Fruit fly (Drosophila melanogaster): ENCODE measurements around the gene Qsox2.

Gene Qsox2

dm6 chr3R:21922674-21923323, 9.3 kb downstream of the Qsox2 start:
- TF ChIP-seq psq (optimal IDR thresholded peaks at IDR 0.05) (no peak), insv (optimal IDR thresholded peaks at IDR 0.05) (no peak)

dm6 chr3R:21923742-21924141, 10.2 kb downstream of the Qsox2 start:
- TF ChIP-seq Myc (optimal IDR thresholded peaks at IDR 0.05) (no peak), psq (optimal IDR thresholded peaks at IDR 0.05) (no peak), Sin3A (optimal IDR thresholded peaks at IDR 0.05) (no peak), ttk (optimal IDR thresholded peaks at IDR 0.05) (no peak), insv (optimal IDR thresholded peaks at IDR 0.05) (no peak), h (optimal IDR thresholded peaks at IDR 0.05) (no peak)

- TF ChIP-seq psq (optimal IDR thresholded peaks at IDR 0.05) (no peak), h (optimal IDR thresholded peaks at IDR 0.05) (no peak), Sin3A (optimal IDR thresholded peaks at IDR 0.05) (no peak), Myc (optimal IDR thresholded peaks at IDR 0.05) (no peak), insv (optimal IDR thresholded peaks at IDR 0.05) (no peak), ttk (optimal IDR thresholded peaks at IDR 0.05) (no peak)
Observed at dm6 chr3R:21928214-21928613, 14.7 kb downstream of the Qsox2 start.

- TF ChIP-seq Sin3A (optimal IDR thresholded peaks at IDR 0.05) (no peak), h (optimal IDR thresholded peaks at IDR 0.05) (no peak), Myc (optimal IDR thresholded peaks at IDR 0.05) (no peak), insv (optimal IDR thresholded peaks at IDR 0.05) (no peak), psq (optimal IDR thresholded peaks at IDR 0.05) (no peak), ttk (optimal IDR thresholded peaks at IDR 0.05) (no peak)
Observed at dm6 chr3R:21931346-21931745, 17.8 kb downstream of the Qsox2 start.

- no peak for TF ChIP-seq h (optimal IDR thresholded peaks at IDR 0.05)
- no peak for TF ChIP-seq ttk (optimal IDR thresholded peaks at IDR 0.05)
- no peak for TF ChIP-seq Sin3A (optimal IDR thresholded peaks at IDR 0.05)
- TF ChIP-seq psq (optimal IDR thresholded peaks at IDR 0.05): no peak
Observed at dm6 chr3R:21933952-21934351, 20.4 kb downstream of the Qsox2 start.

dm6 chr3R:21935191-21935590, 21.6 kb downstream of the Qsox2 start:
- TF ChIP-seq insv (optimal IDR thresholded peaks at IDR 0.05): no peak
- no peak for TF ChIP-seq psq (optimal IDR thresholded peaks at IDR 0.05)
- no peak for TF ChIP-seq ttk (optimal IDR thresholded peaks at IDR 0.05)
- no peak for TF ChIP-seq Sin3A (optimal IDR thresholded peaks at IDR 0.05)
- no peak for TF ChIP-seq Myc (optimal IDR thresholded peaks at IDR 0.05)
- TF ChIP-seq h (optimal IDR thresholded peaks at IDR 0.05): no peak

dm6 chr3R:21937075-21937950, 23.8 kb downstream of the Qsox2 start:
- no peak for TF ChIP-seq Myc (optimal IDR thresholded peaks at IDR 0.05)

dm6 chr3R:21937951-21938286, 24.4 kb downstream of the Qsox2 start:
- TF ChIP-seq ttk (optimal IDR thresholded peaks at IDR 0.05): no peak
- no peak for TF ChIP-seq insv (optimal IDR thresholded peaks at IDR 0.05)
- TF ChIP-seq Myc (optimal IDR thresholded peaks at IDR 0.05): no peak
- TF ChIP-seq psq (optimal IDR thresholded peaks at IDR 0.05): no peak
- TF ChIP-seq Sin3A (optimal IDR thresholded peaks at IDR 0.05): no peak

- no peak for TF ChIP-seq ttk (optimal IDR thresholded peaks at IDR 0.05)
- TF ChIP-seq h (optimal IDR thresholded peaks at IDR 0.05): no peak
- TF ChIP-seq Sin3A (optimal IDR thresholded peaks at IDR 0.05): no peak
- no peak for TF ChIP-seq psq (optimal IDR thresholded peaks at IDR 0.05)
- no peak for TF ChIP-seq Myc (optimal IDR thresholded peaks at IDR 0.05)
- TF ChIP-seq insv (optimal IDR thresholded peaks at IDR 0.05): no peak
Observed at dm6 chr3R:21938464-21939095, 25.0 kb downstream of the Qsox2 start.

- TF ChIP-seq h (optimal IDR thresholded peaks at IDR 0.05) (no peak), psq (optimal IDR thresholded peaks at IDR 0.05) (no peak), Sin3A (optimal IDR thresholded peaks at IDR 0.05) (no peak), ttk (optimal IDR thresholded peaks at IDR 0.05) (no peak), Myc (optimal IDR thresholded peaks at IDR 0.05) (no peak), insv (optimal IDR thresholded peaks at IDR 0.05) (no peak)
Observed at dm6 chr3R:21939110-21939509, 25.6 kb downstream of the Qsox2 start.

- TF ChIP-seq psq (optimal IDR thresholded peaks at IDR 0.05): no peak
- TF ChIP-seq insv (optimal IDR thresholded peaks at IDR 0.05): no peak
- no peak for TF ChIP-seq Sin3A (optimal IDR thresholded peaks at IDR 0.05)
- TF ChIP-seq Myc (optimal IDR thresholded peaks at IDR 0.05): no peak
- no peak for TF ChIP-seq ttk (optimal IDR thresholded peaks at IDR 0.05)
- TF ChIP-seq h (optimal IDR thresholded peaks at IDR 0.05): no peak
Observed at dm6 chr3R:21940172-21940571, 26.6 kb downstream of the Qsox2 start.

- TF ChIP-seq ttk (optimal IDR thresholded peaks at IDR 0.05): no peak
- no peak for TF ChIP-seq Myc (optimal IDR thresholded peaks at IDR 0.05)
- TF ChIP-seq psq (optimal IDR thresholded peaks at IDR 0.05): no peak
Observed at dm6 chr3R:21940884-21941390, 27.4 kb downstream of the Qsox2 start.
